Fruit fly (Drosophila melanogaster) whole organism, pupa: Measurements from ENCODE around the gene CG16820.

Experiments
- CG10348 ChIP-seq: fragments of 200-800 bp; sonication (Bioruptor generic); IDR thresholded peaks from 2 replicates; pipeline ENCODE4 v1.3.6; 2022; ENCODE audit warnings: missing biosample characterization, missing genetic modification characterization
- CG14655 ChIP-seq: fragments of 200-800 bp; sonication (Bioruptor generic); optimal IDR thresholded peaks from 3 replicates; lab custom pipeline; 2017; ENCODE audit warnings: mild to moderate bottlenecking, missing biosample characterization, missing genetic modification reagents, missing genetic modification characterization
- CG15710 ChIP-seq: fragments of 200-800 bp; sonication (Bioruptor generic); optimal IDR thresholded peaks from 2 replicates; lab custom pipeline; 2018; ENCODE audit warnings: missing biosample characterization, mild to moderate bottlenecking, missing genetic modification characterization, moderate library complexity
- CG17806 ChIP-seq: fragments of 200-800 bp; sonication (Bioruptor generic); optimal IDR thresholded peaks from 2 replicates; lab custom pipeline; 2018; ENCODE audit warnings: missing biosample characterization, mild to moderate bottlenecking, missing genetic modification characterization, moderate library complexity
- CG9948 ChIP-seq: fragments of 200-800 bp; sonication (Bioruptor generic); optimal IDR thresholded peaks from 2 replicates; lab custom pipeline; 2018; ENCODE audit warnings: missing biosample characterization, mild to moderate bottlenecking, missing genetic modification characterization, moderate library complexity
- EcR ChIP-seq: fragments of 200-800 bp; sonication (Bioruptor generic); optimal IDR thresholded peaks from 3 replicates; lab custom pipeline; 2019; ENCODE audit warnings: missing biosample characterization, missing genetic modification characterization, mild to moderate bottlenecking, moderate library complexity, missing genetic modification reagents
- Pif1A ChIP-seq: fragments of 200-800 bp; sonication (Bioruptor generic); optimal IDR thresholded peaks from 3 replicates; lab custom pipeline; 2016; ENCODE audit warnings: missing biosample characterization, missing genetic modification characterization
- fd96Ca ChIP-seq: fragments of 200-800 bp; sonication (Bioruptor generic); IDR thresholded peaks from 3 replicates; pipeline ENCODE4 v1.3.6; 2022; ENCODE audit warnings: missing biosample characterization, missing genetic modification characterization
- rn ChIP-seq: fragments of 200-800 bp; sonication (Bioruptor generic); IDR thresholded peaks from 2 replicates; pipeline ENCODE4 v1.3.6; 2022; ENCODE audit warnings: missing biosample characterization, missing genetic modification characterization

DNA sequence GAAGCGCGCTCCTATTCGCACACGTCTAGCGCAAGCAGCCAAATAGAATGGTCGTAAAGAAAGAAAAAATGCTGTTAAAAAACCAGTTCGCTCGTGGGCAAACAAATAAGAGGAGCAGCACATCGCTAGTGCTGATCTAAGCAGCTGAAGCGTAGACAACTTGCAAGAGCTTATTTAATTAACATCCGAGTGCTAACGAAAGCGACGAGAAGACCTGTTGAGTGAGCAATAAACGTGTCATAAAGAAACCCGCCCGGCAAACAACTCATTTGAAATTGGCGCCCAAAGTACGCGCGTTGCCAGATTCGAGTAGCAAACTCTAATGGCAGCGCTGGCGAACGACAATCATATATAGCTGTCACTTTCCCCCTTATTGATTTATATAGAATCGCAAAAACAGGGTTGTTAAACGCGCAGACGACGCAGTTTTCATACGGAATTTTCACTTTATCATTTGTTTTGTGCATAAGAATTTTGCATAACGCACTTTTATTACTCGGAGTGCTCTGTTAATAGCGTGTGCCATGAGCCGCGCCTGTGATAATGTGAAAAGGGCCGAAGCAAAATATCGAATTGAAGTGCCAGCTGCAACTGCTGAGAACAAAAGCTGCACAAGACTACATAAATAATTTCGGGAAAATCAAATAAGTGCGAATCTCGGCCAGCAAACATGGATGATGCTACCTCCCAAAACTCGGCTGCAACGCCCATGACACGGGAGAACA lies 50.1 kb downstream of the CG16820 start:
- TF ChIP-seq CG14655 (no peak), CG10348 (GFP tag; lab: Robert Waterston, UW) (no peak), CG15710 (tag; lab: Kevin White, UChicago) (no peak), fd96Ca (GFP tag; lab: Robert Waterston, UW) (no peak), CG17806 (tag; lab: Kevin White, UChicago) (no peak), EcR (no peak), CG9948 (tag; lab: Kevin White, UChicago) (no peak), Pif1A (GFP tag; lab: Kevin White, UChicago) (no peak), rn (GFP tag; lab: Robert Waterston, UW) (no peak)
